Worm (Caenorhabditis elegans): Measurements from ENCODE around the gene srj-32.

ce11 chrV:7297263-7297662, at the start of gene srj-32:
- TF ChIP-seq ccch-3 (GFP tag; optimal IDR thresholded peaks at IDR 0.05) = no peak
- TF ChIP-seq unc-62 (GFP tag; optimal IDR thresholded peaks at IDR 0.05) = no peak
- TF ChIP-seq attf-5 (GFP tag; optimal IDR thresholded peaks at IDR 0.05) = no peak

All from whole organism, young adult.